Worm (Caenorhabditis elegans) whole organism, L3 larva: ENCODE results near the gene zer-1.
A peak's percentile ranks its signal among the peaks of the same experiment; 100 is the strongest.

Source experiments
- elt-2 ChIP-seq: sonication (generic microtip); optimal IDR thresholded peaks from 2 replicates; lab custom pipeline; 2016; ENCODE audit warnings: missing genetic modification reagents, mild to moderate bottlenecking, missing genetic modification characterization, missing compliant biosample characterization
- nhr-11 ChIP-seq: fragments of 150-350 bp; optimal IDR thresholded peaks from 2 replicates; lab custom pipeline; 2014; ENCODE audit warnings: missing biosample characterization, missing genetic modification characterization
- nhr-237 ChIP-seq: fragments of 150-350 bp; optimal IDR thresholded peaks from 2 replicates; lab custom pipeline; 2014; ENCODE audit warnings: missing biosample characterization, missing genetic modification characterization
- unc-62 ChIP-seq: fragments of 150-350 bp; sonication (generic microtip); optimal IDR thresholded peaks from 4 replicates; lab custom pipeline; 2014; ENCODE audit warnings: missing biosample characterization, missing genetic modification reagents, missing genetic modification characterization

DNA sequence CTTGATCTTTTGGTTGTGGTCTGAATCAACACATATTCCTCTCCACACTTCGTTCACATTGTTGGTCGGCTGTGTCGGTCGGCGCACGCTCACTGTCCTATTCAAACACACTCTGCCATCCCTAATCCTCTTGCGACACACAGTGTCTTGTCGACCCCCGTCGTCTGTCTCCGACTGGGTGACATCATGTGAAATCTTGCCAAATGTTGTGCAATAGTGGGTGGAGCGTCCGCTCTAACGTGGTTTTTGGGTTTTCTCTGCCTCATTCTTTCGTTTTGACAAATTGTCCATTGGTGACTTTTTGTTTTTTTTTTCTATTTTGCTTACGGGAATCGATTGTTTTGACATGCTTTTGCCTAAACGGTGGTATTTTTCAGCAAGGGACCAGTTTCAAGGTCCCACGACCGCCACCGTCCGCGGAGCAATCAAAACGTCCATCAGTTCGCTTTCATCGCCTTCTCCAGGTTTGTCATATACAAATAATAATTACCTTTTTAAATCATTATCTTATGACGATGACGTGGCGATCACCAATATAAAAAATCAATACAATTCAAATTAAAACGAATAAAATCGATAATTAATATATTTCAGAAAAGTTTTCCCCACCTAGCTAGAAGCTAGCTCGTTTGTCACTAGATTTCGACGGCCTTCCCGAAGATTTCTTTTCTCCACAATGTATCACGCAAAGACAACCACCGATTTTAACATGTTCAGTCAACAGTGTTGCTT is 52.7 kb downstream of the zer-1 start:
- TF ChIP-seq elt-2 (tag; lab: Kevin White, UChicago) (peak; percentile 85), nhr-11 (tag; lab: Kevin White, UChicago) (peak; percentile 82), nhr-237 (tag; lab: Kevin White, UChicago) (no peak), unc-62 (peak; percentile 33)
